Worm (Caenorhabditis elegans) whole organism, L2 larva: ENCODE data around the gene C08F8.6.
A peak's percentile ranks its signal among the peaks of the same experiment; 100 is the strongest.
"Not testable (repeated sequence)": the region's sequence is repeated elsewhere in the genome, so short reads cannot be mapped to it uniquely, and the experiment has no call there.

Source experiments
- C34F6.9 ChIP-seq: fragments of 150-350 bp; optimal IDR thresholded peaks from 2 replicates; lab custom pipeline; 2014; ENCODE audit warnings: missing biosample characterization, missing genetic modification characterization
- F13H6.1 ChIP-seq: sonication (generic microtip); optimal IDR thresholded peaks from 2 replicates; lab custom pipeline; 2016; ENCODE audit warnings: missing genetic modification characterization, missing compliant biosample characterization
- alr-1 ChIP-seq: fragments of 150-350 bp; optimal IDR thresholded peaks from 2 replicates; lab custom pipeline; 2014; ENCODE audit warnings: missing biosample characterization, missing genetic modification characterization
- blmp-1 ChIP-seq: sonication (generic microtip); optimal IDR thresholded peaks from 2 replicates; lab custom pipeline; 2017; ENCODE audit warnings: missing genetic modification characterization, mild to moderate bottlenecking, missing compliant biosample characterization, antibody characterized with exemption, moderate library complexity; ENCODE audit not compliant: insufficient read depth
- ceh-16 ChIP-seq: fragments of 150-350 bp; optimal IDR thresholded peaks from 2 replicates; lab custom pipeline; 2014; ENCODE audit warnings: missing biosample characterization, missing genetic modification characterization
- crh-2 ChIP-seq: sonication (generic microtip); optimal IDR thresholded peaks from 2 replicates; lab custom pipeline; 2017; ENCODE audit warnings: missing biosample characterization, missing genetic modification characterization
- dmd-4 ChIP-seq: sonication (generic microtip); optimal IDR thresholded peaks from 2 replicates; lab custom pipeline; 2017; ENCODE audit warnings: missing biosample characterization, missing genetic modification characterization
- elt-1 ChIP-seq: fragments of 150-350 bp; optimal IDR thresholded peaks from 2 replicates; lab custom pipeline; 2014; ENCODE audit warnings: missing biosample characterization, missing genetic modification characterization
- fos-1 ChIP-seq: fragments of 150-350 bp; optimal IDR thresholded peaks from 2 replicates; lab custom pipeline; 2014; ENCODE audit warnings: missing biosample characterization, missing genetic modification characterization
- gmeb-1 ChIP-seq: fragments of 150-350 bp; optimal IDR thresholded peaks from 2 replicates; lab custom pipeline; 2014; ENCODE audit warnings: missing biosample characterization, missing genetic modification characterization
- lsy-2 ChIP-seq, 2 experiments: fragments of 150-350 bp in 1 of 2; sonication (generic microtip) in 1 of 2; optimal IDR thresholded peaks; 2 replicates each; lab custom pipeline; 2014 to 2017; ENCODE audit warnings: missing biosample characterization in 2 of 2, missing genetic modification characterization in 2 of 2
- mab-5 ChIP-seq: fragments of 150-350 bp; optimal IDR thresholded peaks from 2 replicates; lab custom pipeline; 2014; ENCODE audit warnings: missing biosample characterization, missing genetic modification characterization
- mbf-1 ChIP-seq: sonication (generic microtip); optimal IDR thresholded peaks from 2 replicates; lab custom pipeline; 2017; ENCODE audit warnings: missing biosample characterization, missing genetic modification characterization
- nhr-11 ChIP-seq: fragments of 150-350 bp; optimal IDR thresholded peaks from 2 replicates; lab custom pipeline; 2014; ENCODE audit warnings: missing biosample characterization, missing genetic modification characterization
- nhr-129 ChIP-seq: fragments of 150-350 bp; optimal IDR thresholded peaks from 2 replicates; lab custom pipeline; 2014; ENCODE audit warnings: missing biosample characterization, missing genetic modification characterization
- nhr-21 ChIP-seq: fragments of 150-350 bp; optimal IDR thresholded peaks from 2 replicates; lab custom pipeline; 2014; ENCODE audit warnings: missing biosample characterization, missing genetic modification characterization
- nhr-23 ChIP-seq: fragments of 150-350 bp; optimal IDR thresholded peaks from 2 replicates; lab custom pipeline; 2014; ENCODE audit warnings: missing biosample characterization, missing genetic modification reagents, missing genetic modification characterization
- nhr-237 ChIP-seq: fragments of 150-350 bp; optimal IDR thresholded peaks from 2 replicates; lab custom pipeline; 2014; ENCODE audit warnings: missing biosample characterization, missing genetic modification characterization
- nhr-25 ChIP-seq: fragments of 150-350 bp; sonication (generic microtip); optimal IDR thresholded peaks from 3 replicates; lab custom pipeline; 2014; ENCODE audit warnings: missing biosample characterization, missing genetic modification characterization
- peb-1 ChIP-seq: fragments of 150-350 bp; optimal IDR thresholded peaks from 2 replicates; lab custom pipeline; 2014; ENCODE audit warnings: missing biosample characterization, missing genetic modification characterization
- sem-4 ChIP-seq: fragments of 150-350 bp; optimal IDR thresholded peaks from 2 replicates; lab custom pipeline; 2014; ENCODE audit warnings: missing biosample characterization, missing genetic modification reagents, missing genetic modification characterization
- sma-3 ChIP-seq: sonication (generic microtip); optimal IDR thresholded peaks from 2 replicates; lab custom pipeline; 2016; ENCODE audit warnings: missing genetic modification reagents, missing genetic modification characterization, missing compliant biosample characterization
- snpc-4 ChIP-seq: fragments of 150-350 bp; optimal IDR thresholded peaks from 2 replicates; lab custom pipeline; 2014; ENCODE audit warnings: missing biosample characterization, missing genetic modification characterization
- unc-39 ChIP-seq: fragments of 150-350 bp; optimal IDR thresholded peaks from 2 replicates; lab custom pipeline; 2014; ENCODE audit warnings: missing biosample characterization, missing genetic modification characterization
- unc-55 ChIP-seq: fragments of 150-350 bp; sonication (generic microtip); optimal IDR thresholded peaks from 3 replicates; lab custom pipeline; 2014; ENCODE audit warnings: missing biosample characterization, missing genetic modification reagents, missing genetic modification characterization
- zag-1 ChIP-seq: fragments of 150-350 bp; optimal IDR thresholded peaks from 2 replicates; lab custom pipeline; 2014; ENCODE audit warnings: missing biosample characterization, missing genetic modification characterization
- ztf-1 ChIP-seq: fragments of 200-800 bp; sonication (Bioruptor generic); conservative IDR thresholded peaks from 2 replicates; pipeline ENCODE4 v1.3.6; 2022; ENCODE audit warnings: missing genetic modification characterization, missing compliant biosample characterization
- ztf-4 ChIP-seq: fragments of 150-350 bp; optimal IDR thresholded peaks from 2 replicates; lab custom pipeline; 2014; ENCODE audit warnings: missing biosample characterization, missing genetic modification characterization

Gene C08F8.6

ce11 chrIV:11164831-11165230 lies at the start of gene C08F8.6:
C08F8.6 (minus strand) TSS chrIV:11164931.
- TF ChIP-seq unc-55 (no peak), alr-1 (tag; lab: Kevin White, UChicago) (no peak), lsy-2 (tag; optimal IDR thresholded peaks at IDR 0.05; lab: Kevin White, UChicago) (no peak), gmeb-1 (tag; lab: Kevin White, UChicago) (no peak), elt-1 (tag; lab: Kevin White, UChicago) (no peak), mbf-1 (tag; lab: Kevin White, UChicago) (no peak)

ce11 chrIV:11212978-11213377 lies 48.2 kb upstream of the C08F8.6 start:
- TF ChIP-seq mbf-1 (tag; lab: Kevin White, UChicago) = no peak
- TF ChIP-seq ztf-1 (GFP tag; lab: Robert Waterston, UW) = no peak
- no peak for TF ChIP-seq sma-3 (GFP tag; lab: Kevin White, UChicago)
- no peak for TF ChIP-seq F13H6.1
- no peak for TF ChIP-seq elt-1 (tag; lab: Kevin White, UChicago)
- TF ChIP-seq lsy-2 (tag; optimal IDR thresholded peaks at IDR 0.05; lab: Kevin White, UChicago) = no peak
- no peak for TF ChIP-seq ceh-16 (tag; lab: Kevin White, UChicago)
- TF ChIP-seq fos-1 = no peak
- TF ChIP-seq C34F6.9 (tag; lab: Kevin White, UChicago) = no peak

- TF ChIP-seq snpc-4 (tag; lab: Kevin White, UChicago) = no peak
- TF ChIP-seq elt-1 (tag; lab: Kevin White, UChicago) = peak; percentile 89
- TF ChIP-seq peb-1 (tag; lab: Kevin White, UChicago) = no peak
- TF ChIP-seq blmp-1 (tag; lab: Kevin White, UChicago) = no peak
- TF ChIP-seq zag-1 (tag; lab: Kevin White, UChicago) = no peak
- no peak for TF ChIP-seq mbf-1 (tag; lab: Kevin White, UChicago)
- no peak for TF ChIP-seq ztf-4 (tag; lab: Kevin White, UChicago)
- peak; percentile 96 for TF ChIP-seq fos-1
- peak; percentile 57 for TF ChIP-seq crh-2
- TF ChIP-seq ceh-16 (tag; lab: Kevin White, UChicago) = peak; percentile 95
Observed at ce11 chrIV:11211547-11211946, 46.8 kb upstream of the C08F8.6 start.

ce11 chrIV:11210781-11211256 lies 46.1 kb upstream of the C08F8.6 start, which contains the start of gene adk-1:
adk-1 (minus strand) TSS chrIV:11210831.
- TF ChIP-seq nhr-21 (tag; lab: Kevin White, UChicago) (no peak), lsy-2 (tag; optimal IDR thresholded peaks at IDR 0.05; lab: Kevin White, UChicago) (no peak), nhr-25 (no peak), nhr-129 (tag; lab: Kevin White, UChicago) (no peak), unc-55 (no peak), alr-1 (tag; lab: Kevin White, UChicago) (no peak), mab-5 (tag; lab: Kevin White, UChicago) (no peak), ztf-4 (tag; lab: Kevin White, UChicago) (no peak), nhr-23 (tag; lab: Kevin White, UChicago) (no peak), fos-1 (no peak), ztf-1 (GFP tag; lab: Robert Waterston, UW) (no peak), unc-39 (no peak)
- TF ChIP-seq, all 48 proteins: peak for 0

- TF ChIP-seq snpc-4 (tag; lab: Kevin White, UChicago) (no peak), nhr-237 (tag; lab: Kevin White, UChicago) (no peak), mbf-1 (tag; lab: Kevin White, UChicago) (no peak), ztf-4 (tag; lab: Kevin White, UChicago) (no peak), ztf-1 (GFP tag; lab: Robert Waterston, UW) (no peak), zag-1 (tag; lab: Kevin White, UChicago) (no peak), sma-3 (GFP tag; lab: Kevin White, UChicago) (no peak), nhr-11 (tag; lab: Kevin White, UChicago) (no peak), gmeb-1 (tag; lab: Kevin White, UChicago) (no peak), elt-1 (tag; lab: Kevin White, UChicago) (no peak), nhr-25 (no peak), unc-55 (no peak), nhr-21 (tag; lab: Kevin White, UChicago) (no peak), sem-4 (no peak), mab-5 (tag; lab: Kevin White, UChicago) (no peak)
Observed at ce11 chrIV:11207186-11207585, 42.5 kb upstream of the C08F8.6 start, which contains the start of gene R07H5.9. R07H5.9 (plus strand) TSS chrIV:11207486.

ce11 chrIV:11202389-11202788 lies 37.7 kb upstream of the C08F8.6 start, which contains the start of gene R07H5.11:
R07H5.11 (plus strand) TSS chrIV:11202768.
- not testable (repeated sequence) for TF ChIP-seq dmd-4, gmeb-1, C34F6.9 (tag; lab: Kevin White, UChicago)
